Worm (Caenorhabditis elegans) whole organism, late embryonic: ENCODE results near the gene F56D6.18.

Source experiments
- C38D4.7 ChIP-seq: fragments of 200-800 bp; sonication (Bioruptor generic); optimal IDR thresholded peaks from 2 replicates; lab custom pipeline; 2018; ENCODE audit warnings: mild to moderate bottlenecking, missing genetic modification characterization, moderate library complexity, missing compliant biosample characterization
- F13H6.1 ChIP-seq: sonication (generic microtip); optimal IDR thresholded peaks from 2 replicates; lab custom pipeline; 2016; ENCODE audit warnings: missing genetic modification characterization, missing compliant biosample characterization
- K09A11.1 ChIP-seq: sonication (generic microtip); optimal IDR thresholded peaks from 2 replicates; lab custom pipeline; 2017; ENCODE audit warnings: antibody characterized with exemption, mild to moderate bottlenecking, missing genetic modification characterization, missing compliant biosample characterization; ENCODE audit not compliant: insufficient read depth
- T23F11.4 ChIP-seq: fragments of 200-800 bp; sonication (Bioruptor generic); optimal IDR thresholded peaks from 2 replicates; lab custom pipeline; 2018; ENCODE audit warnings: mild to moderate bottlenecking, missing genetic modification characterization, missing compliant biosample characterization
- Y22D7AL.16 ChIP-seq: sonication (generic microtip); optimal IDR thresholded peaks from 2 replicates; lab custom pipeline; 2016; ENCODE audit warnings: missing genetic modification characterization, missing compliant biosample characterization
- ceh-14 ChIP-seq: sonication (generic microtip); optimal IDR thresholded peaks from 2 replicates; lab custom pipeline; 2016; ENCODE audit warnings: missing genotype, missing genetic modification characterization, missing compliant biosample characterization
- ceh-18 ChIP-seq: sonication (generic microtip); optimal IDR thresholded peaks from 2 replicates; lab custom pipeline; 2016; ENCODE audit warnings: missing genetic modification characterization, missing compliant biosample characterization
- ceh-19 ChIP-seq: fragments of 200-800 bp; sonication (Bioruptor generic); optimal IDR thresholded peaks from 2 replicates; lab custom pipeline; 2018; ENCODE audit warnings: mild to moderate bottlenecking, missing genetic modification characterization, missing compliant biosample characterization
- ceh-2 ChIP-seq: sonication (generic microtip); optimal IDR thresholded peaks from 2 replicates; lab custom pipeline; 2016; ENCODE audit warnings: missing genotype, missing genetic modification characterization, missing compliant biosample characterization
- ceh-30 ChIP-seq: fragments of 150-350 bp; optimal IDR thresholded peaks from 2 replicates; lab custom pipeline; 2014; ENCODE audit warnings: missing biosample characterization, missing genetic modification characterization
- ceh-31 ChIP-seq: sonication (generic microtip); optimal IDR thresholded peaks from 2 replicates; lab custom pipeline; 2016; ENCODE audit warnings: missing genetic modification characterization, missing compliant biosample characterization
- ceh-45 ChIP-seq: fragments of 200-800 bp; sonication (Bioruptor generic); IDR thresholded peaks from 2 replicates; pipeline ENCODE4 v1.3.6; 2022; ENCODE audit warnings: missing genetic modification reagents, missing genetic modification characterization, missing compliant biosample characterization
- ceh-6 ChIP-seq: fragments of 200-800 bp; sonication (Bioruptor generic); optimal IDR thresholded peaks from 2 replicates; lab custom pipeline; 2018; ENCODE audit warnings: mild to moderate bottlenecking, missing genetic modification characterization, missing compliant biosample characterization
- ceh-9 ChIP-seq: sonication (generic microtip); optimal IDR thresholded peaks from 2 replicates; lab custom pipeline; 2016; ENCODE audit warnings: mild to moderate bottlenecking, missing genetic modification characterization, inconsistent platforms, missing compliant biosample characterization
- che-1 ChIP-seq: sonication (generic microtip); optimal IDR thresholded peaks from 2 replicates; lab custom pipeline; 2016; ENCODE audit warnings: mild to moderate bottlenecking, missing genetic modification characterization, missing compliant biosample characterization
- dmd-4 ChIP-seq: sonication (generic microtip); optimal IDR thresholded peaks from 2 replicates; lab custom pipeline; 2016; ENCODE audit warnings: borderline replicate concordance, missing genetic modification characterization, missing compliant biosample characterization
- elt-2 ChIP-seq: sonication (generic microtip); optimal IDR thresholded peaks from 2 replicates; lab custom pipeline; 2016; ENCODE audit warnings: missing genetic modification reagents, missing genetic modification characterization, missing compliant biosample characterization
- eyg-1 ChIP-seq: sonication (generic microtip); optimal IDR thresholded peaks from 2 replicates; lab custom pipeline; 2016; ENCODE audit warnings: missing genotype, missing genetic modification characterization, missing compliant biosample characterization
- fax-1 ChIP-seq: sonication (generic microtip); optimal IDR thresholded peaks from 2 replicates; lab custom pipeline; 2016; ENCODE audit warnings: missing genotype, missing genetic modification characterization, missing compliant biosample characterization
- fkh-10 ChIP-seq: fragments of 150-350 bp; optimal IDR thresholded peaks from 2 replicates; lab custom pipeline; 2014; ENCODE audit warnings: missing biosample characterization, missing genetic modification reagents, missing genetic modification characterization
- hlh-15 ChIP-seq: sonication (generic microtip); optimal IDR thresholded peaks from 2 replicates; lab custom pipeline; 2016; ENCODE audit warnings: missing genetic modification characterization, missing compliant biosample characterization
- hlh-30 ChIP-seq: sonication (generic microtip); optimal IDR thresholded peaks from 2 replicates; lab custom pipeline; 2017; ENCODE audit warnings: antibody characterized with exemption, missing genetic modification characterization, missing compliant biosample characterization; ENCODE audit not compliant: insufficient read depth
- hlh-6 ChIP-seq: sonication (generic microtip); optimal IDR thresholded peaks from 2 replicates; lab custom pipeline; 2016; ENCODE audit warnings: missing genotype, missing genetic modification characterization, missing compliant biosample characterization
- lim-6 ChIP-seq: sonication (generic microtip); optimal IDR thresholded peaks from 2 replicates; lab custom pipeline; 2016; ENCODE audit warnings: missing genetic modification characterization, missing compliant biosample characterization
- lin-11 ChIP-seq: fragments of 200-800 bp; sonication (Bioruptor generic); optimal IDR thresholded peaks from 2 replicates; lab custom pipeline; 2018; ENCODE audit warnings: mild to moderate bottlenecking, missing genetic modification characterization, missing compliant biosample characterization
- madf-2 ChIP-seq: sonication (generic microtip); optimal IDR thresholded peaks from 2 replicates; lab custom pipeline; 2017; ENCODE audit warnings: missing genetic modification characterization, missing compliant biosample characterization
- mec-3 ChIP-seq: sonication (generic microtip); optimal IDR thresholded peaks from 2 replicates; lab custom pipeline; 2016; ENCODE audit warnings: borderline replicate concordance, missing genetic modification characterization, missing compliant biosample characterization
- nfya-1 ChIP-seq: sonication (generic microtip); optimal IDR thresholded peaks from 2 replicates; lab custom pipeline; 2017; ENCODE audit warnings: missing genetic modification characterization, mild to moderate bottlenecking, missing compliant biosample characterization, antibody characterized with exemption, moderate library complexity
- nhr-11 ChIP-seq: fragments of 150-350 bp; optimal IDR thresholded peaks from 2 replicates; lab custom pipeline; 2014; ENCODE audit warnings: missing biosample characterization, missing genetic modification characterization
- nhr-232 ChIP-seq: sonication (generic microtip); optimal IDR thresholded peaks from 2 replicates; lab custom pipeline; 2016; ENCODE audit warnings: missing genetic modification characterization, missing compliant biosample characterization
- odd-2 ChIP-seq: sonication (generic microtip); optimal IDR thresholded peaks from 2 replicates; lab custom pipeline; 2017; ENCODE audit warnings: antibody characterized with exemption, mild to moderate bottlenecking, missing genetic modification characterization, missing compliant biosample characterization
- pax-1 ChIP-seq: fragments of 150-350 bp; optimal IDR thresholded peaks from 2 replicates; lab custom pipeline; 2014; ENCODE audit warnings: missing biosample characterization, missing genetic modification characterization
- pha-2 ChIP-seq: sonication (generic microtip); optimal IDR thresholded peaks from 2 replicates; lab custom pipeline; 2017; ENCODE audit warnings: mild to moderate bottlenecking, missing genetic modification characterization, missing compliant biosample characterization
- pha-4 ChIP-seq: fragments of 150-350 bp; optimal IDR thresholded peaks from 2 replicates; lab custom pipeline; 2018; ENCODE audit warnings: missing biosample characterization, missing genetic modification reagents, missing genetic modification characterization
- pqm-1 ChIP-seq: sonication (generic microtip); optimal IDR thresholded peaks from 2 replicates; lab custom pipeline; 2016; ENCODE audit warnings: missing genetic modification characterization, missing compliant biosample characterization
- pros-1 ChIP-seq: fragments of 150-350 bp; optimal IDR thresholded peaks from 2 replicates; lab custom pipeline; 2014; ENCODE audit warnings: missing biosample characterization, missing genetic modification reagents, missing genetic modification characterization
- rnt-1 ChIP-seq: sonication (generic microtip); optimal IDR thresholded peaks from 2 replicates; lab custom pipeline; 2016; ENCODE audit warnings: missing genetic modification characterization, missing compliant biosample characterization
- sdc-2 ChIP-seq: sonication (generic microtip); optimal IDR thresholded peaks from 2 replicates; lab custom pipeline; 2016; ENCODE audit warnings: missing genotype, missing genetic modification characterization, missing compliant biosample characterization
- sox-2 ChIP-seq: fragments of 200-800 bp; sonication (Bioruptor generic); IDR thresholded peaks from 2 replicates; pipeline ENCODE4 v1.3.6; 2022; ENCODE audit warnings: missing genetic modification reagents, missing genetic modification characterization, missing compliant biosample characterization
- tbx-2 ChIP-seq: sonication (generic microtip); optimal IDR thresholded peaks from 2 replicates; lab custom pipeline; 2016; ENCODE audit warnings: missing genetic modification characterization, missing compliant biosample characterization
- ttx-3 ChIP-seq: sonication (generic microtip); optimal IDR thresholded peaks from 2 replicates; lab custom pipeline; 2016; ENCODE audit warnings: missing genetic modification reagents, missing genetic modification characterization, missing compliant biosample characterization
- unc-42 ChIP-seq: sonication (generic microtip); optimal IDR thresholded peaks from 2 replicates; lab custom pipeline; 2016; ENCODE audit warnings: missing genotype, missing genetic modification characterization, missing compliant biosample characterization
- unc-55 ChIP-seq: sonication (generic microtip); optimal IDR thresholded peaks from 2 replicates; lab custom pipeline; 2017; ENCODE audit warnings: missing biosample characterization, missing genetic modification reagents, missing genetic modification characterization
- ztf-16 ChIP-seq: sonication (generic microtip); optimal IDR thresholded peaks from 2 replicates; lab custom pipeline; 2017; ENCODE audit warnings: missing genetic modification characterization, missing compliant biosample characterization

Gene F56D6.18

ce11 chrIV:3944459-3944858 lies 32.7 kb upstream of the F56D6.18 start, which contains the start of gene clec-72:
Gene clec-72, plus strand, starts transcription at chrIV:3944816.
- TF ChIP-seq elt-2 (tag; lab: Kevin White, UChicago) (peak; percentile 29), tbx-2 (tag; lab: Kevin White, UChicago) (no peak), ceh-31 (tag; lab: Kevin White, UChicago) (no peak)

DNA sequence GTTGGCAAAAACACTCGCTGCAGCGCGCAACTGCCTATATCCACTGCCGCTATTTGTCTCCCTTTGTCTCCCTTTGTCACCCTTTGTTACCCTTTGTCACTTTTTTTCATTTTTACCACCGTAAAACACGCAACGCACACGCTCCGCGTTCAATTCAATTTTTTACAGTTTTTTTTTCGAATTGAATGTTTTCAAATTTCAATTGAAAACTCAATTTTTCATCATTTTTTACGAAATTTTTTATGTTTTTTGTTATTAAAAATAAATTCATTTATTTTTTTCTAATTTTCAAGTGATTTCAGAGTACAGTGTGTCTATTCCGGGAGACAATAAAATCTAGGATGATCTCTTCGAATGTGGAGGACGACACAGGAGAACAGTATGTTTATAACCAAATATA lies 31.3 kb upstream of the F56D6.18 start, which contains the start of gene Y46C8AL.11:
Y46C8AL.11 (plus strand) TSS at position 301 of the 400 bp plus-strand sequence.
- TF ChIP-seq lin-11 (tag; lab: Kevin White, UChicago) (no peak), madf-2 (tag; lab: Kevin White, UChicago) (no peak), unc-42 (tag; lab: Kevin White, UChicago) (no peak), fkh-10 (GFP tag; lab: Kevin White, UChicago) (no peak), hlh-30 (tag; lab: Kevin White, UChicago) (no peak), Y22D7AL.16 (no peak), ceh-45 (GFP tag; lab: Robert Waterston, UW) (no peak), elt-2 (tag; lab: Kevin White, UChicago) (no peak), ceh-14 (no peak), nhr-11 (tag; lab: Kevin White, UChicago) (no peak), ceh-30 (tag; lab: Kevin White, UChicago) (no peak), mec-3 (tag; lab: Kevin White, UChicago) (no peak), fax-1 (tag; lab: Kevin White, UChicago) (no peak), sdc-2 (tag; lab: Kevin White, UChicago) (no peak), pha-4 (no peak), hlh-6 (tag; lab: Kevin White, UChicago) (no peak), pax-1 (tag; lab: Kevin White, UChicago) (no peak), nfya-1 (no peak), ceh-2 (tag; lab: Kevin White, UChicago) (no peak)

DNA sequence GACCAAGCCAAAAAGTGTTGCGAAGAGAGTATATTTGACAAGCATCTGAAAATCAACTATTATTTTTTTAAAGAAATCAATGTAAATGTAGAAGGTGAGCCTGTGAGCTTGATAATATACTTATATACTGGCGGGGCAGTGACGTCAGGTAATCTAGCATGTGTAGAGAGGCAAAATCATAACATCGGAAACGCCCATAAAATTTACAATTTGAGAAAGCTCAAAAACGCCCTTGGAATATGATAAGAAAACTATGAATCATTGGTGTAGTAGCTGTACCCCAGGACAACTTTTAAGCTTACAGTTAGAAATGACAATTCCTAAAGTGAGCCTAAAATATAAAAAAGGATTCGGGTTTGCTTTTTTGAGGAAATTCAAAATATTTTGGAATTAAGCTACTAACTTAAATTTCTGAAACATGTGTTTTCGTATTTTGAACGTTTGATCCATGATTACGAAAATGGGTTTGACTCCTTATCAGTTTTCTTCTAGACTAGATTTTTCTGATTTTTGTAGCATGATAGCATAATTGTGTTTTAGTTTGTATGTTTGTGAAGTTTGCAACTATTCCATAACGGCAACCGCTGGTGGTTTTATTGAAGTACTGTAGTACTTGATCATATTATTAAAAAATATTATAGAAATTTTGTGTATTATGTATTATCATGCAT lies 30.0 kb upstream of the F56D6.18 start, which contains the start of gene clec-174:
clec-174 (minus strand) TSS at position 51 of the 671 bp plus-strand sequence.
- TF ChIP-seq che-1 (tag; lab: Kevin White, UChicago): no peak
- no peak for TF ChIP-seq pros-1 (tag; lab: Kevin White, UChicago)
- TF ChIP-seq mec-3 (tag; lab: Kevin White, UChicago): no peak
- TF ChIP-seq ztf-16 (tag; lab: Kevin White, UChicago): no peak
- no peak for TF ChIP-seq ceh-6
- TF ChIP-seq nfya-1: no peak
- TF ChIP-seq ceh-14: no peak
- no peak for TF ChIP-seq ttx-3
- TF ChIP-seq elt-2 (tag; lab: Kevin White, UChicago): no peak
- no peak for TF ChIP-seq nhr-11 (tag; lab: Kevin White, UChicago)
- TF ChIP-seq unc-55: no peak
- no peak for TF ChIP-seq odd-2 (tag; lab: Kevin White, UChicago)
- TF ChIP-seq ceh-18 (tag; lab: Kevin White, UChicago): no peak
- TF ChIP-seq T23F11.4 (GFP tag; lab: Kevin White, UChicago): no peak
- TF ChIP-seq lim-6 (tag; lab: Kevin White, UChicago): no peak
- no peak for TF ChIP-seq rnt-1 (tag; lab: Kevin White, UChicago)
- TF ChIP-seq pqm-1 (tag; lab: Kevin White, UChicago): no peak
- TF ChIP-seq C38D4.7 (GFP tag; lab: Kevin White, UChicago): no peak
- no peak for TF ChIP-seq pha-2 (tag; lab: Kevin White, UChicago)

- no peak for TF ChIP-seq K09A11.1 (tag; lab: Kevin White, UChicago)
- no peak for TF ChIP-seq unc-42 (tag; lab: Kevin White, UChicago)
- TF ChIP-seq ceh-45 (GFP tag; lab: Robert Waterston, UW): no peak
- TF ChIP-seq ceh-2 (tag; lab: Kevin White, UChicago): no peak
- no peak for TF ChIP-seq ceh-31 (tag; lab: Kevin White, UChicago)
- TF ChIP-seq nhr-232 (tag; lab: Kevin White, UChicago): no peak
- TF ChIP-seq ceh-9 (tag; lab: Kevin White, UChicago): no peak
- no peak for TF ChIP-seq ceh-19
- TF ChIP-seq F13H6.1 (tag; lab: Kevin White, UChicago): no peak
- no peak for TF ChIP-seq eyg-1 (tag; lab: Kevin White, UChicago)
- no peak for TF ChIP-seq madf-2 (tag; lab: Kevin White, UChicago)
- TF ChIP-seq sox-2 (GFP tag; lab: Robert Waterston, UW): no peak
- TF ChIP-seq dmd-4 (tag; lab: Kevin White, UChicago): no peak
- no peak for TF ChIP-seq pax-1 (tag; lab: Kevin White, UChicago)
- TF ChIP-seq hlh-15 (tag; lab: Kevin White, UChicago): no peak
These were observed 25.3 kb upstream of the F56D6.18 start, which contains the start of gene clec-71 for ce11 chrIV:3937097-3937496. Gene clec-71, plus strand, starts transcription at chrIV:3937458.
